Fruit fly (Drosophila melanogaster) whole organism, adult: ENCODE results near the gene CG34408.

Experiments used
- CG12768 ChIP-seq: fragments of 200-800 bp; sonication (Bioruptor generic); optimal IDR thresholded peaks from 2 replicates; lab custom pipeline; 2017; ENCODE audit warnings: missing biosample characterization, missing genetic modification characterization, mild to moderate bottlenecking, moderate library complexity, missing genetic modification reagents
- CG33017 ChIP-seq: fragments of 200-800 bp; sonication (Bioruptor generic); optimal IDR thresholded peaks from 2 replicates; lab custom pipeline; 2018; ENCODE audit warnings: missing biosample characterization, mild to moderate bottlenecking, missing genetic modification characterization, moderate library complexity
- CG5204 ChIP-seq: fragments of 200-800 bp; sonication (Bioruptor generic); optimal IDR thresholded peaks from 2 replicates; lab custom pipeline; 2016; ENCODE audit warnings: missing biosample characterization, missing genetic modification characterization
- CG7045 ChIP-seq: fragments of 200-800 bp; sonication (Bioruptor generic); optimal IDR thresholded peaks from 2 replicates; lab custom pipeline; 2017; ENCODE audit warnings: missing biosample characterization, mild to moderate bottlenecking, missing genetic modification characterization
- Clk ChIP-seq: fragments of 200-800 bp; sonication (Bioruptor generic); optimal IDR thresholded peaks from 2 replicates; lab custom pipeline; 2017; ENCODE audit warnings: missing biosample characterization, missing genetic modification characterization
- Crg-1 ChIP-seq: fragments of 200-800 bp; sonication (Bioruptor generic); optimal IDR thresholded peaks from 2 replicates; lab custom pipeline; 2016; ENCODE audit warnings: missing biosample characterization, missing genetic modification characterization
- Hr96 ChIP-seq: fragments of 200-800 bp; sonication (Bioruptor generic); optimal IDR thresholded peaks from 2 replicates; lab custom pipeline; 2016; ENCODE audit warnings: missing biosample characterization, missing genetic modification characterization
- bab1 ChIP-seq: fragments of 200-800 bp; sonication (Bioruptor generic); optimal IDR thresholded peaks from 3 replicates; lab custom pipeline; 2019; ENCODE audit warnings: missing biosample characterization, mild to moderate bottlenecking, missing genetic modification characterization, moderate library complexity
- kay ChIP-seq: fragments of 200-800 bp; sonication (Bioruptor generic); peaks from one replicate; lab custom pipeline; 2016; ENCODE audit warnings: missing biosample characterization, missing genetic modification characterization, borderline replicate concordance
- ovo ChIP-seq: fragments of 200-800 bp; sonication (Bioruptor generic); optimal IDR thresholded peaks from 2 replicates; lab custom pipeline; 2016; ENCODE audit warnings: missing biosample characterization, missing genetic modification characterization
- pad ChIP-seq: fragments of 200-800 bp; sonication (Bioruptor generic); optimal IDR thresholded peaks from 3 replicates; lab custom pipeline; 2017; ENCODE audit warnings: missing biosample characterization, missing genetic modification characterization, mild to moderate bottlenecking, moderate library complexity, missing genetic modification reagents

- TF ChIP-seq Hr96 (GFP tag; lab: Kevin White, UChicago) (no peak), ovo (GFP tag; lab: Kevin White, UChicago) (no peak), Clk (GFP tag; lab: Kevin White, UChicago) (no peak), kay (GFP tag; lab: Kevin White, UChicago) (no peak), CG7045 (no peak), bab1 (GFP tag; lab: Kevin White, UChicago) (no peak), pad (GFP tag; lab: Kevin White, UChicago) (no peak), CG12768 (GFP tag; lab: Kevin White, UChicago) (no peak), Crg-1 (GFP tag; lab: Kevin White, UChicago) (no peak), CG5204 (GFP tag; lab: Kevin White, UChicago) (no peak), CG33017 (tag; lab: Kevin White, UChicago) (no peak)
Measured at dm6 chrX:10182867-10183266, 37.0 kb upstream of the CG34408 start.
